Worm (Caenorhabditis elegans) whole organism, dauer: ENCODE results near the gene fndc-1.

Experiments
- unc-62 ChIP-seq: sonication (generic microtip); optimal IDR thresholded peaks from 2 replicates; lab custom pipeline; 2017; ENCODE audit warnings: missing biosample characterization, missing genetic modification reagents, missing genetic modification characterization

fndc-1 gene

ce11 chrII:11247414-11247813 lies 10.3 kb upstream of the fndc-1 start, which contains the start of gene T06D8.10:
Gene T06D8.10, minus strand, starts transcription at chrII:11247514.
- TF ChIP-seq unc-62 (GFP tag; lab: Kevin White, UChicago), result no peak

- no peak for TF ChIP-seq unc-62 (GFP tag; lab: Kevin White, UChicago)
Measured at ce11 chrII:11246506-11246905, 9.4 kb upstream of the fndc-1 start.

DNA sequence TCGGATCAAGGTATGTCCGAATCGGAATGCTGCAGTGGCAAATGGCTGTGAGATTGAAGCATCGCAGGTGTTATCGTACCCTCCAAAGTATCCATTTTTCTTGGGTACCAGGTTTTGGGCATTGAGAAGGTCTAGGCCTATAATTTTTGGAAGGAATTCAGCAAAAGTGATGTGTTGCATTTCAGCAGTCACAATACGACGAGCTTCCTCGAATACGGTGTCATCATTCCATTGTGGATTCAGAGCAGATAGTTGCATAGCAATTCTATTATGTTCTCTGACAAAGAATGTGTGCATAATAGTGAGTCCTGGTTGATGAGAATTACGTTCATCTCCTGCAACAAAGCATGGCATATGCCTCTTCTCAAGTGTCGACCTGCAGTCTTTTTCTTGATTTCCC lies 5.8 kb upstream of the fndc-1 start:
- no peak for TF ChIP-seq unc-62 (GFP tag; lab: Kevin White, UChicago)

ce11 chrII:11241497-11241896 lies 4.4 kb upstream of the fndc-1 start:
- no peak for TF ChIP-seq unc-62 (GFP tag; lab: Kevin White, UChicago)

- TF ChIP-seq unc-62 (GFP tag; lab: Kevin White, UChicago), result no peak
Measured at ce11 chrII:11240963-11241362, 3.8 kb upstream of the fndc-1 start.

DNA sequence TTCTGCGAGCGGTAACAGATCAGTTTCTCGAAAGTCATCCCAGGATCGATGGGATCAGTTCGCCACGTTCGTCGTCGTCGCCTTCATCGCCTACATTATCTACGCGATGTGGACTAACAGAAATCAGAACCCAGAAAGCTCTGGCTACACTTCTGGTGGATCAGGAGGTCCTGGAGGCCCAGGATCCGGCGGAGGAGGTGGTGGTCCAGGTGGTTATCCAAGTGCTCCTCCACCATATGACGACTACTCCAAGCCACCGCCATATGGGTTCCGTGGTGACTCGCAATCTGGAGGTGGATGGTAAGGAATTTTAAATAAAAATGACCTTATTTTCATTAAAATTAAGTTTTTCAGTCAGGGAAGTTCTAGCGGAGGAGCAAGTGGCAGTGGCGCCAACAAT lies 3.1 kb upstream of the fndc-1 start:
- no peak for TF ChIP-seq unc-62 (GFP tag; lab: Kevin White, UChicago)

- TF ChIP-seq unc-62 (GFP tag; lab: Kevin White, UChicago), result no peak
Measured at ce11 chrII:11238869-11239647, 1.9 kb upstream of the fndc-1 start, which contains the start of the genes rpn-9 and T06D8.9. Gene rpn-9, minus strand, starts transcription at chrII:11238919. Gene T06D8.9, plus strand, starts transcription at chrII:11239597.

DNA sequence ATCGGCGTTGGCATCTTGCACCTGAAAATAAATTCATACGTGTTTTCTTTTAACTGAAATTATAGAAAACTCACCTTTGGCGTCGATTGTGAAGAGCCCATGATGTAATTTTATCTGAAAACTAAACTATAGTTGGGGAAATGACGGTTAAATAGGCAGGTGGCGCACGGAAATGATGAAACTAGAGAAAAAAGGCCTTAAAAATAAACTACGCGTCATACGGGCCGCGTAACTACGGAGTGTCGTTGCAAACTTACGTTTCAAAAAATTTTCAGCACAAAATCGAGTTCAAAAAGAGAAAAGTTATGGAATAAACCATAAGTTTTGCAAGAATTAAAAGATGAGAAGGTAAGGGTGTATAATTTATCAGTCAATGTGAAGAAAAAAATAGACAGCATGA lies 851 bp downstream of the fndc-1 start, which contains the start of gene cchl-1:
cchl-1 (minus strand) TSS at position 114 of the 400 bp plus-strand sequence.
- TF ChIP-seq unc-62 (GFP tag; lab: Kevin White, UChicago), result no peak

DNA sequence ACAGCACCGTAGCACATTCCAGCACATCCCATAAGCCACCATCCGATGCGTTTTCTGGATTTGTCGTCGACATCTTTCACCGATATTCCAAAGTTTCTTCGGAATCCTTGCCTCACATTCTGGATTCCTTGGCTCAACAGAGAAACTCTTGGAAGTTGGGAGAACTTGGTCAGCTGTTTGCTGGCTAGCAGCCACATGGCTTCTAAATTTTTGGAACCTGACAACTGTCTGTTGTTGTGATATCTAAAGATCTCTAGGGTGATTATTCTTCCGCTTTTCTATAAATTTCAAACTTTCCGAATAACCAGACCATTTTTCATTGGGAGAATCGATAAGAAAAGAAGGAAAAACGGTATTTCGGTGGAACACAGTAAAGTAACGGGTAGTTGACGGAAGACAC lies 2.4 kb downstream of the fndc-1 start, which contains the start of gene cox-15:
cox-15 (minus strand) TSS at position 202 of the 400 bp plus-strand sequence.
- TF ChIP-seq unc-62 (GFP tag; lab: Kevin White, UChicago), result no peak

DNA sequence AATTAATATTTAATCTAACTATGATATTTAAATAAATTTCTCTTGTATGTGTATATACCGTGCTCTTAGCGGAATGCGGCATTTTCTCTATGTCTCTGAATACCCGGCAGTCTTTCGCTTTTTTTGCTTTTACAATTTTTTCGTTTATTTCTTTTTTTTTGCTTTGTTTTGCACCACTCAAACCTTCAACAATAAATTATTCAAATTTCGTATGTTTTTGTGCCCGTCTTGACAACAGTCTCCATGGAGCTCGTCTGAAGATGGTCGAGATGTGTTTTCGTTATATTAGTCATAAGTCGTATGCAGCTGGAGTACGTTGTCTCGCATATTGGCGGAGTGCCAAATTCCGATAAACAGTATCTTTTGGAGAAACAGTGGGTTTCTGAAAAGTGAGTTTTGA lies 10.7 kb downstream of the fndc-1 start, which contains the start of gene T06D8.2:
T06D8.2 (plus strand) TSS at position 301 of the 400 bp plus-strand sequence.
- TF ChIP-seq unc-62 (GFP tag; lab: Kevin White, UChicago), result no peak

ce11 chrII:11224045-11224481 lies 13.1 kb downstream of the fndc-1 start:
- no peak for TF ChIP-seq unc-62 (GFP tag; lab: Kevin White, UChicago)

ce11 chrII:11221771-11222355 lies 15.3 kb downstream of the fndc-1 start, which contains the start of gene plpr-1:
Gene plpr-1, plus strand, starts transcription at chrII:11222305.
- no peak for TF ChIP-seq unc-62 (GFP tag; lab: Kevin White, UChicago)

ce11 chrII:11205783-11206182 lies 31.3 kb downstream of the fndc-1 start:
- TF ChIP-seq unc-62 (GFP tag; lab: Kevin White, UChicago), result no peak

ce11 chrII:11204731-11205130 lies 32.4 kb downstream of the fndc-1 start:
- no peak for TF ChIP-seq unc-62 (GFP tag; lab: Kevin White, UChicago)

ce11 chrII:11202581-11203271 lies 34.4 kb downstream of the fndc-1 start, which contains the start of gene srap-1:
Gene srap-1, plus strand, starts transcription at chrII:11203221.
- no peak for TF ChIP-seq unc-62 (GFP tag; lab: Kevin White, UChicago)
